Worm (Caenorhabditis elegans): ENCODE measurements around the gene fbxb-90.
"Not testable (repeated sequence)": the region's sequence is repeated elsewhere in the genome, so short reads cannot be mapped to it uniquely, and the experiment has no call there.

The fbxb-90 gene

DNA sequence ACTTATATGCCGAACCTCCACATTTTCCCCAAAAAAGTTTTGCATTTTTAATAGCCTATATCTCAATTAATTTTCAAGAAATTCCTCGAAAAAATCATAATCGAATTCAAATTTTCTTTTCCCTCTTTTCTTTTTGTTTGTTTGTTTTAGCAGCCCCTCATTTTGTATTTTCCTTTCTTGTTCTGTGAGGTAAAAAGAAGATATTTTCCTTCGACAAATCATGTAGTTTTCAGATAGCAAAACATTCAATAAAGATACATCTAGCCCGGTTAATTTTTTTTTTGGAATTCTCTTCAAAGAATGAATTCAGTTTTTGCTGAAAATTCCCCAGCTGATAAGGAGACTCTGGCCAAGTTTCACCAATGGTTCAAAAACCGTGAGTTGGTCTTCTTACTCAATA lies 27.1 kb upstream of the fbxb-90 start, which contains the start of gene T24E12.3:
T24E12.3 (plus strand) TSS at position 301 of the 400 bp plus-strand sequence.
- TF ChIP-seq hmg-4 (GFP tag; optimal IDR thresholded peaks at IDR 0.05), result no peak
- TF ChIP-seq B0310.2 (tag; optimal IDR thresholded peaks at IDR 0.05), result no peak
- TF ChIP-seq sea-1 (GFP tag; conservative IDR thresholded peaks at IDR 0.05), result no peak
- no peak for TF ChIP-seq scrt-1 (GFP tag; IDR thresholded peaks at IDR 0.05)
- no peak for TF ChIP-seq tbx-11 (GFP tag; IDR thresholded peaks at IDR 0.05)
- no peak for TF ChIP-seq tbx-37 (GFP tag; conservative IDR thresholded peaks at IDR 0.05)
- TF ChIP-seq ama-1 (optimal IDR thresholded peaks at IDR 0.05), result no peak
- no peak for TF ChIP-seq ceh-36 (tag; optimal IDR thresholded peaks at IDR 0.05)
- no peak for TF ChIP-seq hnd-1 (tag; optimal IDR thresholded peaks at IDR 0.05)
- no peak for TF ChIP-seq flt-1 (GFP tag; IDR thresholded peaks at IDR 0.05)
- TF ChIP-seq ets-7 (tag; optimal IDR thresholded peaks at IDR 0.05), result no peak
- no peak for TF ChIP-seq aly-1 (tag; optimal IDR thresholded peaks at IDR 0.05)
- no peak for TF ChIP-seq ceh-13 (GFP tag; optimal IDR thresholded peaks at IDR 0.05)
- TF ChIP-seq hmbx-1 (tag; optimal IDR thresholded peaks at IDR 0.05), result no peak
- TF ChIP-seq pes-1 (GFP tag; IDR thresholded peaks at IDR 0.05), result no peak
- TF ChIP-seq F13C5.2 (tag; optimal IDR thresholded peaks at IDR 0.05), result no peak
- TF ChIP-seq tra-4 (tag; optimal IDR thresholded peaks at IDR 0.05), result no peak

DNA sequence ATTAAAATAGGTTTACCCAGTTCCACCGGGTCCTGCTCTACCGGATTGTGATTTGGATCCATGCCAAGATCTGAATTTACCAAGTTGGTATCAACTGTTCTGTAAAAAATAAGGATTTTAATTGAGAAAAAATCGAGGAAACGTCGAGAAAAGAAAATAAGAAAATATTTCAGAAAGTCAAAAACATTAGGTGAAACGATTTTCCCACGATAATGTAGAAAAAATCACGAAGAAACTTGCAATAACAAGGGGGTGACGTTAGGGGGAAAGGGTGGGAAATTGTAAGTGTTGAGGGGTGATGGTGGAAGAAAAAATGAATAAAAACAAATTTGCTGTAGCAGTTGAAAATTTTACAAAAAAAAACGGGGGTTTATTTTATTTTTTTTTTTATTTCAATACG lies 24.5 kb upstream of the fbxb-90 start, which contains the start of gene T24E12.10:
T24E12.10 (minus strand) TSS at position 101 of the 400 bp plus-strand sequence.
- no peak for TF ChIP-seq hmg-4 (GFP tag; optimal IDR thresholded peaks at IDR 0.05)
- TF ChIP-seq pes-1 (GFP tag; IDR thresholded peaks at IDR 0.05), result no peak
- TF ChIP-seq scrt-1 (GFP tag; IDR thresholded peaks at IDR 0.05), result no peak
- no peak for TF ChIP-seq tbx-11 (GFP tag; IDR thresholded peaks at IDR 0.05)
- no peak for TF ChIP-seq B0310.2 (tag; optimal IDR thresholded peaks at IDR 0.05)
- no peak for TF ChIP-seq tra-4 (tag; optimal IDR thresholded peaks at IDR 0.05)
- no peak for TF ChIP-seq sea-1 (GFP tag; conservative IDR thresholded peaks at IDR 0.05)
- no peak for TF ChIP-seq aly-1 (tag; optimal IDR thresholded peaks at IDR 0.05)
- no peak for TF ChIP-seq ceh-13 (GFP tag; optimal IDR thresholded peaks at IDR 0.05)

DNA sequence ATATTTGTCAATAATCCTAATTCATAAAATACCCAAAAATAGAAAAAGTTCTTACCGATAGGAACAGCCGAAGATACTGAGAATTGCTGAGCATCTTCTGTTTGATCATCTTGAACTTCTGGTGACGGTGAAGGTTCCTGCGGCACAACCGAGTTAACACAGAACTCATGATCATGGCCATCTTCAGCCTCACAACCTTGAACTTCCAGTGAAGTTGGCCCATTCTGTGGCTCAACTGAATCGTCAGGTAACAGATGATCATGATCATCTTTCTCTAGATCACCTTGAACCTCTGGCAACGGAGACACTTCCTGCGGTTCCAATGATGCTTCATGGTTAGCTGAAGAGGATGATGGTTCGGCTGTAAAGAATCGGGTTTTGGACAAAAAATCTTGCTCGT lies 23.0 kb upstream of the fbxb-90 start:
- TF ChIP-seq hnd-1 (tag; optimal IDR thresholded peaks at IDR 0.05) (no peak), scrt-1 (GFP tag; IDR thresholded peaks at IDR 0.05) (no peak), tbx-37 (GFP tag; conservative IDR thresholded peaks at IDR 0.05) (no peak), hmg-4 (GFP tag; optimal IDR thresholded peaks at IDR 0.05) (no peak), F13C5.2 (tag; optimal IDR thresholded peaks at IDR 0.05) (no peak)

DNA sequence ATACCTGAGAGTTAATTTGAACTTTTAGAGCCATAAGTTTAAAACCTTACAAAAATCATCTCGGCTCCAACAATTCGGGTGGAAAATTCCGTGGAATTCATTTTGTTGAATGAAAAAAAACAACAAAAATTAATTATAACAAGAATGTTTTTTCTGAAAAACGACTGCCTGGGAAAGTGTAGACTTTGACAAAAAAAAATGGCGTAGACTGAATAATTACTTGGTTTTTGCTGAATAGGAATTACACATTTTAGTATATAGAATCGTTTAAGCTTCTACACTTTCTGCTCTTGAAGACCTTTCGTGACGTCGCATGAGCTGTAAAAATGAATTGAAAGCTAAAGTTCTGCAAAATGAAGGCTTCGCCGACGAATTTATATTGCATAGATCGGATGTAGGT lies 15.9 kb upstream of the fbxb-90 start, which contains the start of gene srx-112:
srx-112 (minus strand) TSS at position 101 of the 400 bp plus-strand sequence.
- TF ChIP-seq tbx-11 (GFP tag; IDR thresholded peaks at IDR 0.05) (no peak), flt-1 (GFP tag; IDR thresholded peaks at IDR 0.05) (no peak), tbx-37 (GFP tag; conservative IDR thresholded peaks at IDR 0.05) (no peak), pes-1 (GFP tag; IDR thresholded peaks at IDR 0.05) (no peak), tra-4 (tag; optimal IDR thresholded peaks at IDR 0.05) (no peak), ceh-36 (tag; optimal IDR thresholded peaks at IDR 0.05) (no peak), ama-1 (optimal IDR thresholded peaks at IDR 0.05) (no peak), F13C5.2 (tag; optimal IDR thresholded peaks at IDR 0.05) (no peak), hmbx-1 (tag; optimal IDR thresholded peaks at IDR 0.05) (no peak), B0310.2 (tag; optimal IDR thresholded peaks at IDR 0.05) (no peak), scrt-1 (GFP tag; IDR thresholded peaks at IDR 0.05) (no peak), ets-7 (tag; optimal IDR thresholded peaks at IDR 0.05) (no peak), sea-1 (GFP tag; conservative IDR thresholded peaks at IDR 0.05) (no peak), aly-1 (tag; optimal IDR thresholded peaks at IDR 0.05) (no peak), hmg-4 (GFP tag; optimal IDR thresholded peaks at IDR 0.05) (no peak)

DNA sequence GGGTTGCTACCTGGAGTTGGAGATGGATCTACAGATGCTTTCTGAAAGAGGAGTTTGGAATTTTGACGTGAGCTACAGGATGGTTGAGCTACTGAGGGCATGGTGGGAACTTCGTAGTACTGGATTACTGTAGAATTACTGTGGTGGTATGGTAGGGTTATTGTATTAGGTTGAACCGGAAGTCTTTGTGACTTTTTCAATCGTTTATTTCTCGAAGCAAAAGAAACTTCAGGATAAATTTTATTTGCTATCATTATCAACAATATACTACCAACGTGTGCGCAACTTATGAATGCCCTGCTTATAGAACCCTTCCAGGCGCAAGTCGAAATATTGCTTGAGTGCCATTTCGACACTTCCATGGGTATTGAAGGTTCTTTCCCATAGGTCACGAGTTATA lies 13.0 kb upstream of the fbxb-90 start, which contains the start of gene T24E12.6:
T24E12.6 (minus strand) TSS at position 101 of the 400 bp plus-strand sequence.
- not testable (repeated sequence) for TF ChIP-seq ets-7 (tag; optimal IDR thresholded peaks at IDR 0.05); ama-1 (optimal IDR thresholded peaks at IDR 0.05); aly-1 (tag; optimal IDR thresholded peaks at IDR 0.05)

DNA sequence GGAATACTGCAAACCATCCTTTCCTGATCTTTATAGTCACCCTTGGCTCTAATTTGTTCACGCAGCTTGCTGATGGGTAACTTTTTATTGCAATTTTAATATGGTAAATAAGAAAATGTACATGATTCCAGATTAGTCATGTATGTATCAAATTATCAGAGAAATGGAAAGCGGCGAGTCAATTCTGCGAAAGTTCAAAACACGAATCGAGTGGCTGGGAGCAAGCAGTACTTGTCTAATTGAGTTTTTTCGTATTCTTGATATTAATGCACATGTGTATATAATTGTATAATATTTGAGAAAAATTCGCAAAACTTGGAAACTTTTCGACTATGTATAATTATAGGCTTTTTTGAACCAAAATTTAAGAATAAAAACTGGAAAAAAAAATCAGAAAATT lies 10.4 kb upstream of the fbxb-90 start, which contains the start of gene T24E12.12:
T24E12.12 (plus strand) TSS at position 281 of the 400 bp plus-strand sequence.
- TF ChIP-seq F13C5.2 (tag; optimal IDR thresholded peaks at IDR 0.05) (no peak), tbx-37 (GFP tag; conservative IDR thresholded peaks at IDR 0.05) (no peak), hmg-4 (GFP tag; optimal IDR thresholded peaks at IDR 0.05) (no peak), ets-7 (tag; optimal IDR thresholded peaks at IDR 0.05) (no peak), tbx-11 (GFP tag; IDR thresholded peaks at IDR 0.05) (no peak), ama-1 (optimal IDR thresholded peaks at IDR 0.05) (no peak), B0310.2 (tag; optimal IDR thresholded peaks at IDR 0.05) (no peak), tra-4 (tag; optimal IDR thresholded peaks at IDR 0.05) (no peak), pes-1 (GFP tag; IDR thresholded peaks at IDR 0.05) (no peak), hmbx-1 (tag; optimal IDR thresholded peaks at IDR 0.05) (no peak), scrt-1 (GFP tag; IDR thresholded peaks at IDR 0.05) (no peak), flt-1 (GFP tag; IDR thresholded peaks at IDR 0.05) (no peak), sea-1 (GFP tag; conservative IDR thresholded peaks at IDR 0.05) (no peak), hnd-1 (tag; optimal IDR thresholded peaks at IDR 0.05) (no peak), ceh-13 (GFP tag; optimal IDR thresholded peaks at IDR 0.05) (no peak)

DNA sequence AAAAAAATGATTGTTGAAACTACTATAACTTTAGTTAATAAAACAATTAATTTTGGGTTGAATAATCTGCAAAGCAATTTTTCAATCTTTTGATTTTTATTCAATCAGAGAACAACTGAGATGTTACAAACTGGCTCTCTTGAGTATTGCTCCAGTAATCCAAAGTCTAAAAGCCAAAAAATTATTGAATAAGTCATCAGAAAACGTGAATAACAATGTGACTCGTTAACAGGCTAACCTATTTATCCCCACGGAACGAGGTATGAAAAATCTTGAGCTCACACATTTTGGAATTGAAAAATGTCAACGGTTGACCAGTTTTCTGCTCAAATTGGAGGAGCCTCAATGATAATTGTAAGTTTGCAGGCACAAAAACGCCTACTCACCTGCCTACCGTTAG lies 8.9 kb upstream of the fbxb-90 start, which contains the start of gene srx-111:
srx-111 (plus strand) TSS at position 301 of the 400 bp plus-strand sequence.
- no peak for TF ChIP-seq B0310.2 (tag; optimal IDR thresholded peaks at IDR 0.05)
- TF ChIP-seq hmbx-1 (tag; optimal IDR thresholded peaks at IDR 0.05), result no peak
- no peak for TF ChIP-seq hnd-1 (tag; optimal IDR thresholded peaks at IDR 0.05)
- no peak for TF ChIP-seq pes-1 (GFP tag; IDR thresholded peaks at IDR 0.05)
- no peak for TF ChIP-seq F13C5.2 (tag; optimal IDR thresholded peaks at IDR 0.05)
- no peak for TF ChIP-seq aly-1 (tag; optimal IDR thresholded peaks at IDR 0.05)
- TF ChIP-seq flt-1 (GFP tag; IDR thresholded peaks at IDR 0.05), result no peak
- no peak for TF ChIP-seq sea-1 (GFP tag; conservative IDR thresholded peaks at IDR 0.05)
- no peak for TF ChIP-seq ceh-36 (tag; optimal IDR thresholded peaks at IDR 0.05)
- no peak for TF ChIP-seq ceh-13 (GFP tag; optimal IDR thresholded peaks at IDR 0.05)
- TF ChIP-seq scrt-1 (GFP tag; IDR thresholded peaks at IDR 0.05), result no peak
- no peak for TF ChIP-seq tra-4 (tag; optimal IDR thresholded peaks at IDR 0.05)
- no peak for TF ChIP-seq ets-7 (tag; optimal IDR thresholded peaks at IDR 0.05)
- TF ChIP-seq ama-1 (optimal IDR thresholded peaks at IDR 0.05), result no peak
- TF ChIP-seq tbx-37 (GFP tag; conservative IDR thresholded peaks at IDR 0.05), result no peak
- no peak for TF ChIP-seq hmg-4 (GFP tag; optimal IDR thresholded peaks at IDR 0.05)
- no peak for TF ChIP-seq tbx-11 (GFP tag; IDR thresholded peaks at IDR 0.05)

Data from whole organism, early embryonic.